Fruit fly (Drosophila melanogaster): ENCODE results near the gene CG7556.

The CG7556 gene

dm6 chrX:19155922-19156437, 23.6 kb downstream of the CG7556 start:
- no peak for TF ChIP-seq Dll (optimal IDR thresholded peaks at IDR 0.05)
- no peak for TF ChIP-seq psq (optimal IDR thresholded peaks at IDR 0.05)
- TF ChIP-seq EcR (GFP tag; optimal IDR thresholded peaks at IDR 0.05): no peak
- TF ChIP-seq usp (GFP tag; optimal IDR thresholded peaks at IDR 0.05): no peak
- no peak for TF ChIP-seq pan (optimal IDR thresholded peaks at IDR 0.05)
- no peak for TF ChIP-seq CG8478 (optimal IDR thresholded peaks at IDR 0.05)

DNA sequence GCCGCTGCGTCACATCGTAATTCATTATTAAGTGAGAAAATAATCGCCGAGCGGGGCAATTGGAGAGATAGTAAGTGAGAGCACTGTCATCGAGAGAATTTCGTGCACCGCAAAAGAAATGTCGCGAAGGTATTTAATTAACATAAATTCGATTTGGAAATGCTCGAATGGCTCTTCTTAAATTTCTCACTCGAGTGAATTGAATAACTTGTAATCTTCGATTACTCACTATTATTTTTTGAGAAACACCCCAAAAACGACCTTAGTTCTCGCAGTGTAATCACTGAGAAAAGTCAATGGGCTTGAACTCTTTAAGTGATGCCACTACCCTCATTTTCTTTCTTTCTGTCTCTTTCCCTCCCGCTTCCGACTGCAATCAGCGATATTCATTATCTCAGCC, 24.6 kb downstream of the CG7556 start:
- TF ChIP-seq CG8478 (optimal IDR thresholded peaks at IDR 0.05) (no peak), usp (GFP tag; optimal IDR thresholded peaks at IDR 0.05) (no peak), pan (optimal IDR thresholded peaks at IDR 0.05) (no peak), Dll (optimal IDR thresholded peaks at IDR 0.05) (no peak), psq (optimal IDR thresholded peaks at IDR 0.05) (no peak), EcR (GFP tag; optimal IDR thresholded peaks at IDR 0.05) (peak in 1 of 2 experiments; percentile 62)

dm6 chrX:19154249-19154648, 25.4 kb downstream of the CG7556 start:
- TF ChIP-seq Dll (optimal IDR thresholded peaks at IDR 0.05) (no peak), pan (optimal IDR thresholded peaks at IDR 0.05) (no peak), psq (optimal IDR thresholded peaks at IDR 0.05) (no peak), EcR (GFP tag; optimal IDR thresholded peaks at IDR 0.05) (no peak), CG8478 (optimal IDR thresholded peaks at IDR 0.05) (no peak), usp (GFP tag; optimal IDR thresholded peaks at IDR 0.05) (no peak)

dm6 chrX:19153288-19154130, 26.1 kb downstream of the CG7556 start:
- TF ChIP-seq usp (GFP tag; optimal IDR thresholded peaks at IDR 0.05): no peak
- peak; percentile 77 for TF ChIP-seq Dll (optimal IDR thresholded peaks at IDR 0.05)

DNA sequence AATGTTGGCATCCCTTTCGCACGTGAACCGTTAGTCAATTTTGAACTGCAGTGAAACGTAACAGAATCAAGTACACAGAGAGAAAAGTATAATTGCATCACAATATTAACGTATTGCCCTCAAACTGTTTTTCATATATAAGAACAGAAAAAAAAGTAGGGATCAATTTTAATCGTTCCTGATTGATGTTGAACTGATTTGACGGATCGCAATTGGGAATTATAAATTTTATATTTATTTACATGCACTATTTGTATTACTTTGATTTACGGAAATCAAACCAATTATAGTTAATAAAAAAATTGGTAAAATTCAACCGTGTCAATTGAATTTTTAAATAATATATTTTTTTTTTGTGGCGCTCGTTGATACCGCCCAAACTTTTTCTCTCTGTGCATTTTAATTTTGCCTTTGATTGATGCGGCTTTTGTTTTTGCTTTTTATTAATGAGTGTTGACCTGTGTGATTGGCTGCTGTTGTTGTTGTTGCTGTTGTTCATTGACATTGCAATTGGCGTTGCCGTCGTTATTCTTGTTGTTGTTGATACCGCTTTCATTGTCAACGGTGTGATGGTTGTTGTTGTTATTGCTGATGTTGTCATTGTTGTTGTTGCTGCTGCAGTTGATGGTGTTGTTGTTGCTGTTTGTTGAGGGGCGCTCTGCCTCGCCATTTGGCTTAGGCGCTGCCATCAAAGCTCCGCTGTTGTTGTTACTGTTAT, 26.9 kb downstream of the CG7556 start:
- TF ChIP-seq pan (optimal IDR thresholded peaks at IDR 0.05) (no peak), CG8478 (optimal IDR thresholded peaks at IDR 0.05) (no peak)

DNA sequence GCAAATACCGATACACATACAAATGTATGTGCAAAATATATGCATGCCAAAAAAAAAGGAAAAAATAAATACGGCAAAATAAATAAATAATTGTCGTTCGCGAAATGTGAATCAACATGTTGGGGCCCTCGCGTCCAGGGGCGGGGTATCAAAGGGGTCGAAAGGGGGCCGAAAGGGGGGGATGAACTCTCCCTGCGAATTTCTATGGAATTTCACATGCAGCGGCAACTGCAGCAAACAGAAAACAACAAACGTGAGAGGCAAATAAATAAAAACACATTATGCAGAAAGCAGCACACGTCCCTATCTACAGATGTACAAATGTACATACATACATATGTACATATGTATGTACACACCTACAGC, 30.1 kb downstream of the CG7556 start:
- TF ChIP-seq usp (GFP tag; optimal IDR thresholded peaks at IDR 0.05): no peak
- TF ChIP-seq psq (optimal IDR thresholded peaks at IDR 0.05): no peak
- TF ChIP-seq EcR (GFP tag; optimal IDR thresholded peaks at IDR 0.05): no peak
- no peak for TF ChIP-seq pan (optimal IDR thresholded peaks at IDR 0.05)
- TF ChIP-seq CG8478 (optimal IDR thresholded peaks at IDR 0.05): no peak
- no peak for TF ChIP-seq Dll (optimal IDR thresholded peaks at IDR 0.05)

DNA sequence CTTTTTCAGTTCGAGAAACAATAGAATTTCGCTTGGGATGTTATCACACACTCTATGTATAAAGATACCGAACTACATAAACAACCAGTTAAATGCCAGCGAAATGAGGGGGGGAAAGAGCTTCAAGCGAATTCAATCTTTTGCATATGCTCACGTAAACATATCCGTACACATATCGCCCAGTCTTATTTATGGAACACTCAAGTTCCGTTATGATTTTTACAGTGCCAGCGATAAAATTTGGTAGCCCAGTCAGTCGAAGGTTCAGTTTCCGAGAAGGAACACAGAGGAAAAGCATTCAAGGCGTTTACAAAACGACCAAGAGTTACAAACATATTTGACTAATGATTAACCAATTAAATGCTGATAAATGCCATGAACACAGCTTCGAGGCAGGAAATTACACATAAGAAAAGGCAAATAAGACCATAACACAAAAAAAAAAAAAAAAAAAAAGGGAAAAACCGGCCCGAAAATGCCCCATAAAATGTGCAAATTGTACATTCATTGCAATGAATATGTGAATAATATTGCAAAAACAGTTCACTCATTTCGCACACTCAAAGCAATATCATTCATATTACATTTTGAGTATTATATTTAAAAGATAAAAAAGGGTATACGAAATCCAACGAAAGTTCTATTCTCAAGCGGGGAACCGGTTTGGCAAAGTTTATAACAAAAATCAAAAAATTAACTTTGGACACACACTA, 30.7 kb downstream of the CG7556 start:
- TF ChIP-seq usp (GFP tag; optimal IDR thresholded peaks at IDR 0.05): no peak
- TF ChIP-seq CG8478 (optimal IDR thresholded peaks at IDR 0.05): no peak
- no peak for TF ChIP-seq EcR (GFP tag; optimal IDR thresholded peaks at IDR 0.05)
- no peak for TF ChIP-seq pan (optimal IDR thresholded peaks at IDR 0.05)
- no peak for TF ChIP-seq Dll (optimal IDR thresholded peaks at IDR 0.05)
- no peak for TF ChIP-seq psq (optimal IDR thresholded peaks at IDR 0.05)

DNA sequence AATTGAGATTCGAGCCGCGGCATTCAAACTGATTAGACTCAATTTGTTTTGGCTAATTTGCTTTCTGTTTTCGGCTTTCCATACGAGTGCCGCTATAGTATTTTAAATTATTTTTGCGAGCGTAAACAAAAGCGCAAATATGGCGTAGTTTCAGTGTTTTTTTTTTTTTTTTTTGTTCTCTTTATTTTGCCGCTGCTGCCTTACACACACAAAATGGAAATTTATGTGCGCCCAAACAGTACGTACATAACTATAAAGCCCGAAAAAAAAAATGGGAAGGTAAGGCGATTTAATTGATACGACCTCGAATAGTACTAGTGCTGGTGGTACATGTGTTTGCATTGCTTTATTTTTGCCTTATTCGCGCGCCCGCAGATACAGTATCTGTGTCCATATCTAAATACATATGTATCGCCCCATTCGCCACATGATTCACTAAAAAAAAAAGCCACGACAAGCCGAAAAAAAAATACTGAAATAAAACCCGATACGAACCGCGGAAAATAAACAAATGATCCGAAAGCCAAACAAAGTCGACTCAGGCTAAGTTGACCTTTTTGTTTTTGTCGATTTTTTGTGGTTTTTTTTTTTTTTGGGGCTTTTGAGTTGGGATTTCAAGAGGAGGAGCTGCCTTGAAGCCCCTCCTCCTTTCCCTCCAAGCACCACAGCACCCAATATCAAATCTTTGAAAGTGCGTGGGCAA, 31.5 kb downstream of the CG7556 start:
- no peak for TF ChIP-seq usp (GFP tag; optimal IDR thresholded peaks at IDR 0.05)
- no peak for TF ChIP-seq psq (optimal IDR thresholded peaks at IDR 0.05)
- TF ChIP-seq EcR (GFP tag; optimal IDR thresholded peaks at IDR 0.05): no peak
- TF ChIP-seq Dll (optimal IDR thresholded peaks at IDR 0.05): no peak
- TF ChIP-seq pan (optimal IDR thresholded peaks at IDR 0.05): no peak
- no peak for TF ChIP-seq CG8478 (optimal IDR thresholded peaks at IDR 0.05)

dm6 chrX:19146421-19146952, 33.1 kb downstream of the CG7556 start:
- TF ChIP-seq EcR (GFP tag; optimal IDR thresholded peaks at IDR 0.05) (no peak), pan (optimal IDR thresholded peaks at IDR 0.05) (peak; percentile 50)

DNA sequence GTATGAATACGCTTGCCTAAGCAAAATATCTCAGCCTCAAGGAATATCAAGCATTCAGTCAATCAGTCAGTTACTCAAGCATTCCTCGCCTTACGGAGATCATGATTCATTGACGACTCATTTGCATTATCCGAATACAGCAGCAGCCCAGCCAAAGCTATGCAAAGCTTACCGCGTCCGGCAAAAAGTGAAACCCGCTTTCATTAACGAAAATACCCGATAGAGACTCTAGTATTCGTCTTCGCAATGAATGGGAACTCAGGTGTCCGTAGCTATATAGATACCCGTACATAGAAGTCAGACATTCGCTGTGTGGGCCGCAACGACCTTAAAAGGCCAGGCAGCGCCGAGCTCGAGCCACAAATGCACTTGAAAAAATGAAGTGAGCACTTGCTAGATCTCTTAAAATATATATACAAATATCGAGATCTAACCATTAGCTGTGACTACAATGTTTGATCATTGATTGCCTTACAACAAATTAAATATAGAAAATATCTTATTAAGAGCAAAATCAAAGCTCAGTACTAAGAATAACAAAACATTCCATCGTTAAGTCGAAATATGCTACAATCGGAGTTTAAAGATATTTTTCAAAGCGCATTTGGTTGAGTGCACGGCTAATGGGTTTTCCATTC, 34.7 kb downstream of the CG7556 start:
- TF ChIP-seq psq (optimal IDR thresholded peaks at IDR 0.05) (no peak), CG8478 (optimal IDR thresholded peaks at IDR 0.05) (no peak), Dll (optimal IDR thresholded peaks at IDR 0.05) (no peak), usp (GFP tag; optimal IDR thresholded peaks at IDR 0.05) (no peak), EcR (GFP tag; optimal IDR thresholded peaks at IDR 0.05) (no peak), pan (optimal IDR thresholded peaks at IDR 0.05) (no peak)

DNA sequence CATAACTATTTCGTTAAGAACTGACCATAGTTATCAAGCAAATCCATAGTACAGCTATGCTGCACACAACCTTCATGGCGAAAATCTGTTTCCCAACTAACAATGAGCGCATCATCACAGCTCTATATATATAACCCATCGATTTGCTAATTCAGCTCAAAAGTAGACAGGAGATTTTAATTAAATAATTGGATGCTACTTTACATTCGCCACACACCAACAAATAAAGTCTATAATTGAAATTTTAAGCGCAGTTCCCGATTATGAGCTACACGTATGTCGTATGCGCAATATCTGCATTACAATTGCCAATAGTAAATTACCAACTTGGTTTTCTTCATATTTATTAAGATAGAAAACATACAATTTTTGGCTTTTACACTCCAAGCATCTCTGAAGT, 43.9 kb downstream of the CG7556 start, which contains the start of gene Obp18a:
Gene Obp18a, minus strand, starts transcription at position 101 of the 400 bp plus-strand sequence.
- no peak for TF ChIP-seq Dll (optimal IDR thresholded peaks at IDR 0.05)
- TF ChIP-seq usp (GFP tag; optimal IDR thresholded peaks at IDR 0.05): no peak
- no peak for TF ChIP-seq EcR (GFP tag; optimal IDR thresholded peaks at IDR 0.05)
- no peak for TF ChIP-seq pan (optimal IDR thresholded peaks at IDR 0.05)
- TF ChIP-seq psq (optimal IDR thresholded peaks at IDR 0.05): no peak
